Fruit fly (Drosophila melanogaster): ENCODE measurements around the gene nAChRbeta3.

- TF ChIP-seq CG14710 (tag; optimal IDR thresholded peaks at IDR 0.05): no peak
- TF ChIP-seq jigr1 (GFP tag; IDR thresholded peaks at IDR 0.05): no peak
- TF ChIP-seq MBD-R2 (GFP tag; IDR thresholded peaks at IDR 0.05): no peak
- no peak for TF ChIP-seq gfzf (GFP tag; optimal IDR thresholded peaks at IDR 0.05)
- no peak for TF ChIP-seq CG31365 (tag; optimal IDR thresholded peaks at IDR 0.05)
- no peak for TF ChIP-seq cg (GFP tag; optimal IDR thresholded peaks at IDR 0.05)
- no peak for TF ChIP-seq CG15601 (tag; optimal IDR thresholded peaks at IDR 0.05)
- no peak for TF ChIP-seq CG4730 (GFP tag; IDR thresholded peaks at IDR 0.05)
- no peak for TF ChIP-seq bbx (GFP tag; IDR thresholded peaks at IDR 0.05; ENCODE audit: partially characterized antibody)
Measured at dm6 chr2L:518979-519891, 25.7 kb upstream of the nAChRbeta3 start.

All from whole organism, embryonic.